Fruit fly (Drosophila melanogaster) Kc167 (cell line): Measurements from ENCODE around the gene Ipk2.

Experiments
- Sin3A ChIP-seq: fragments of >200 bp; optimal IDR thresholded peaks from 2 replicates; lab custom pipeline; 2018; ENCODE audit warnings: missing external identifiers
- insv ChIP-seq: fragments of >200 bp; optimal IDR thresholded peaks from 3 replicates; lab custom pipeline; 2018; ENCODE audit warnings: missing external identifiers
- psq ChIP-seq: fragments of >200 bp; optimal IDR thresholded peaks from 2 replicates; lab custom pipeline; 2017; ENCODE audit warnings: missing external identifiers

DNA sequence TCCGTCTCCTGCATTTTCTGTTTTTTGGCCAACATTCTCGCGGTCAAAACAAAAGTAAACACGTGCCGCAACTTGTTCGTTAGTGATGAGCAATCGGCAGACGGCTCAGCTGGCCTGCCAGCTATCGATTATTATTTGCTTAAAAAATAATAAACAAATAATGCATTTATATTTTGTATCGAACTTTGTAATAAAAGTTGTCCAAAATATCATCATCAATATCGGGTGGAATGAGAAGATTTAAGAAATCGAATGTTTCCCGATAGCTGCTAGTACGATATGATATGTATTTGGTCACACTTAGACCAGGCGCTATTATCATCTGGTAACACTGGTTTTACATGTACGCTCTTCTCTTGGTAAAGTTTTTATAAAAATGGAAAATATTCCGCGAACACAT lies 6.0 kb downstream of the Ipk2 start, which contains the start of the genes Nle and Sf3b1:
- no peak for TF ChIP-seq Sin3A (lab: Kevin White, UChicago)
- no peak for TF ChIP-seq psq (lab: Kevin White, UChicago)
- TF ChIP-seq insv: no peak
